Fruit fly (Drosophila melanogaster) whole organism, embryonic: ENCODE measurements around the gene eIF2Bepsilon.

Source experiments
- Blimp-1 ChIP-seq: fragments of 200-800 bp; sonication (Bioruptor generic); optimal IDR thresholded peaks from 3 replicates; lab custom pipeline; 2018; ENCODE audit warnings: missing biosample characterization, missing genetic modification characterization, mild to moderate bottlenecking, moderate library complexity, missing genetic modification reagents
- CG10147 ChIP-seq: fragments of 200-800 bp; sonication (Bioruptor generic); optimal IDR thresholded peaks from 2 replicates; lab custom pipeline; 2019; ENCODE audit warnings: missing biosample characterization, mild to moderate bottlenecking, missing genetic modification characterization, moderate library complexity
- CG10267 ChIP-seq: fragments of 200-800 bp; sonication (Bioruptor generic); optimal IDR thresholded peaks from 2 replicates; lab custom pipeline; 2018; ENCODE audit warnings: missing biosample characterization, mild to moderate bottlenecking, missing genetic modification characterization, moderate library complexity
- CG10274 ChIP-seq: fragments of 200-800 bp; sonication (Bioruptor generic); optimal IDR thresholded peaks from 3 replicates; lab custom pipeline; 2017; ENCODE audit warnings: missing biosample characterization, mild to moderate bottlenecking, missing genetic modification characterization
- CG10366 ChIP-seq: fragments of 200-800 bp; sonication (Bioruptor generic); IDR thresholded peaks from 2 replicates; pipeline ENCODE4 v1.3.6; 2022; ENCODE audit warnings: missing biosample characterization, missing genetic modification characterization
- CG11723 ChIP-seq: fragments of 200-800 bp; sonication (Bioruptor generic); optimal IDR thresholded peaks from 2 replicates; lab custom pipeline; 2017; ENCODE audit warnings: missing biosample characterization, mild to moderate bottlenecking, missing genetic modification characterization
- CG12299 ChIP-seq: fragments of 200-800 bp; sonication (Bioruptor generic); optimal IDR thresholded peaks from 2 replicates; lab custom pipeline; 2018; ENCODE audit warnings: missing biosample characterization, mild to moderate bottlenecking, missing genetic modification characterization
- CG14860 ChIP-seq: fragments of 200-800 bp; sonication (Bioruptor generic); IDR thresholded peaks from 3 replicates; pipeline ENCODE4 v1.3.6; 2022; ENCODE audit warnings: missing biosample characterization, missing genetic modification characterization; ENCODE audit not compliant: partially characterized antibody
- CG16815 ChIP-seq: fragments of 200-800 bp; sonication (Bioruptor generic); optimal IDR thresholded peaks from 3 replicates; lab custom pipeline; 2017; ENCODE audit warnings: missing biosample characterization, mild to moderate bottlenecking, missing genetic modification characterization
- CG18476 ChIP-seq: fragments of 200-800 bp; sonication (Bioruptor generic); optimal IDR thresholded peaks from 2 replicates; lab custom pipeline; 2016; ENCODE audit warnings: missing biosample characterization, mild to moderate bottlenecking, missing genetic modification characterization
- CG2889 ChIP-seq: fragments of 200-800 bp; sonication (Bioruptor generic); IDR thresholded peaks from 3 replicates; pipeline ENCODE4 v1.3.6; 2022; ENCODE audit warnings: missing biosample characterization, missing genetic modification characterization
- CG31441 ChIP-seq: fragments of 200-800 bp; sonication (Bioruptor generic); IDR thresholded peaks from 2 replicates; pipeline ENCODE4 v1.3.6; 2022; ENCODE audit warnings: missing biosample characterization, missing genetic modification characterization
- CG34376 ChIP-seq: fragments of 200-800 bp; sonication (Bioruptor generic); optimal IDR thresholded peaks from 2 replicates; lab custom pipeline; 2018; ENCODE audit warnings: missing biosample characterization, mild to moderate bottlenecking, missing genetic modification characterization
- CG42726 ChIP-seq: fragments of 200-800 bp; sonication (Bioruptor generic); IDR thresholded peaks from 2 replicates; pipeline ENCODE4 v1.3.6; 2022; ENCODE audit warnings: missing biosample characterization, missing genetic modification characterization; ENCODE audit not compliant: partially characterized antibody
- CG4617 ChIP-seq: fragments of 200-800 bp; sonication (Bioruptor generic); optimal IDR thresholded peaks from 3 replicates; lab custom pipeline; 2016; ENCODE audit warnings: missing biosample characterization, missing genetic modification characterization, borderline replicate concordance
- CG4820 ChIP-seq: fragments of 200-800 bp; sonication (Bioruptor generic); optimal IDR thresholded peaks from 3 replicates; lab custom pipeline; 2016; ENCODE audit warnings: missing biosample characterization, missing genetic modification characterization
- CG7987 ChIP-seq: fragments of 200-800 bp; sonication (Bioruptor generic); optimal IDR thresholded peaks from 2 replicates; lab custom pipeline; 2018; ENCODE audit warnings: missing biosample characterization, mild to moderate bottlenecking, missing genetic modification characterization, moderate library complexity
- CG8281 ChIP-seq: fragments of 200-800 bp; sonication (Bioruptor generic); optimal IDR thresholded peaks from 2 replicates; lab custom pipeline; 2018; ENCODE audit warnings: missing biosample characterization, mild to moderate bottlenecking, missing genetic modification characterization, moderate library complexity
- CG9437 ChIP-seq: fragments of 200-800 bp; sonication (Bioruptor generic); optimal IDR thresholded peaks from 2 replicates; lab custom pipeline; 2018; ENCODE audit warnings: missing biosample characterization, mild to moderate bottlenecking, missing genetic modification characterization
- CG9609 ChIP-seq: fragments of 200-800 bp; sonication (Bioruptor generic); optimal IDR thresholded peaks from 3 replicates; lab custom pipeline; 2016; ENCODE audit warnings: missing biosample characterization, missing genetic modification characterization
- CG9817 ChIP-seq: fragments of 200-800 bp; sonication (Bioruptor generic); optimal IDR thresholded peaks from 2 replicates; lab custom pipeline; 2018; ENCODE audit warnings: missing biosample characterization, mild to moderate bottlenecking, missing genetic modification characterization, moderate library complexity
- Dad ChIP-seq: fragments of 200-800 bp; sonication (Bioruptor generic); optimal IDR thresholded peaks from 3 replicates; lab custom pipeline; 2016; ENCODE audit warnings: missing biosample characterization, missing genetic modification characterization
- Dip3 ChIP-seq: fragments of 200-800 bp; sonication (Bioruptor generic); optimal IDR thresholded peaks from 3 replicates; lab custom pipeline; 2016; ENCODE audit warnings: missing biosample characterization, missing genetic modification characterization
- HLH3B ChIP-seq: fragments of 200-800 bp; sonication (Bioruptor generic); IDR thresholded peaks from 2 replicates; pipeline ENCODE4 v1.3.6; 2022; ENCODE audit warnings: missing biosample characterization, missing genetic modification characterization
- HLH4C ChIP-seq: fragments of 200-800 bp; sonication (Bioruptor generic); IDR thresholded peaks from 3 replicates; pipeline ENCODE4 v1.3.6; 2022; ENCODE audit warnings: missing biosample characterization, missing genetic modification characterization; ENCODE audit not compliant: partially characterized antibody
- HLHmδ ChIP-seq: fragments of 200-800 bp; sonication (Bioruptor generic); optimal IDR thresholded peaks from 2 replicates; lab custom pipeline; 2018; ENCODE audit warnings: missing biosample characterization, mild to moderate bottlenecking, missing genetic modification characterization, moderate library complexity
- Lpt ChIP-seq: fragments of >200 bp; optimal IDR thresholded peaks from 2 replicates; lab custom pipeline; 2018; ENCODE audit warnings: missing biosample characterization, missing genetic modification characterization
- MTF-1 ChIP-seq: fragments of 200-800 bp; sonication (Bioruptor generic); optimal IDR thresholded peaks from 2 replicates; lab custom pipeline; 2018; ENCODE audit warnings: missing biosample characterization, mild to moderate bottlenecking, missing genetic modification characterization, borderline replicate concordance
- NFAT ChIP-seq: fragments of 200-800 bp; sonication (Bioruptor generic); IDR thresholded peaks from 2 replicates; pipeline ENCODE4 v1.3.6; 2022; ENCODE audit warnings: missing biosample characterization, missing genetic modification characterization
- abd-A ChIP-seq: fragments of 200-800 bp; sonication (Bioruptor generic); optimal IDR thresholded peaks from 3 replicates; lab custom pipeline; 2019; ENCODE audit warnings: missing biosample characterization, mild to moderate bottlenecking, missing genetic modification characterization, moderate library complexity
- br ChIP-seq: fragments of >200 bp; optimal IDR thresholded peaks from 2 replicates; lab custom pipeline; 2017
- btn ChIP-seq: fragments of 200-800 bp; sonication (Bioruptor generic); optimal IDR thresholded peaks from 2 replicates; lab custom pipeline; 2016; ENCODE audit warnings: missing biosample characterization, missing genetic modification characterization
- chn ChIP-seq: fragments of 200-800 bp; sonication (Bioruptor generic); optimal IDR thresholded peaks from 2 replicates; lab custom pipeline; 2016; ENCODE audit warnings: missing biosample characterization, missing genetic modification characterization
- crp ChIP-seq, 2 experiments: fragments of 200-800 bp; sonication (Bioruptor generic); optimal IDR thresholded peaks; 2 replicates in 1 of 2; 3 replicates in 1 of 2; lab custom pipeline; 2017; ENCODE audit warnings: missing biosample characterization in 2 of 2, missing genetic modification characterization in 2 of 2, mild to moderate bottlenecking in 1 of 2, moderate library complexity in 1 of 2
- cwo ChIP-seq: fragments of 200-800 bp; sonication (Bioruptor generic); optimal IDR thresholded peaks from 3 replicates; lab custom pipeline; 2017; ENCODE audit warnings: missing biosample characterization, missing genetic modification characterization, mild to moderate bottlenecking, moderate library complexity, missing genetic modification reagents
- ewg ChIP-seq: fragments of 200-800 bp; sonication (Bioruptor generic); optimal IDR thresholded peaks from 3 replicates; lab custom pipeline; 2017; ENCODE audit warnings: mild to moderate bottlenecking, missing biosample characterization, missing genetic modification reagents, missing genetic modification characterization
- hbn ChIP-seq: fragments of 200-800 bp; sonication (Bioruptor generic); IDR thresholded peaks from 2 replicates; pipeline ENCODE4 v1.3.6; 2022; ENCODE audit warnings: missing biosample characterization, missing genetic modification characterization; ENCODE audit not compliant: partially characterized antibody
- nerfin-2 ChIP-seq: fragments of 200-800 bp; sonication (Bioruptor generic); IDR thresholded peaks from 2 replicates; pipeline ENCODE4 v1.3.6; 2022; ENCODE audit warnings: missing biosample characterization, missing genetic modification characterization; ENCODE audit not compliant: partially characterized antibody
- odd ChIP-seq: fragments of 200-800 bp; sonication (Bioruptor generic); optimal IDR thresholded peaks from 2 replicates; lab custom pipeline; 2017; ENCODE audit warnings: missing biosample characterization, mild to moderate bottlenecking, missing genetic modification characterization
- ranshi ChIP-seq: fragments of 200-800 bp; sonication (Bioruptor generic); IDR thresholded peaks from 2 replicates; pipeline ENCODE4 v1.3.6; 2022; ENCODE audit warnings: missing biosample characterization, missing genetic modification characterization
- scrt ChIP-seq: fragments of 200-800 bp; sonication (Bioruptor generic); optimal IDR thresholded peaks from 2 replicates; lab custom pipeline; 2018; ENCODE audit warnings: missing biosample characterization, mild to moderate bottlenecking, missing genetic modification characterization, moderate library complexity
- slp2 ChIP-seq: fragments of 200-800 bp; sonication (Bioruptor generic); optimal IDR thresholded peaks from 2 replicates; lab custom pipeline; 2016; ENCODE audit warnings: missing biosample characterization, missing genetic modification characterization
- tup ChIP-seq: fragments of 200-800 bp; sonication (Bioruptor generic); optimal IDR thresholded peaks from 2 replicates; lab custom pipeline; 2016; ENCODE audit warnings: missing biosample characterization, mild to moderate bottlenecking, missing genetic modification characterization, moderate library complexity
- unpg ChIP-seq: fragments of 200-800 bp; sonication (Bioruptor generic); optimal IDR thresholded peaks from 3 replicates; lab custom pipeline; 2018; ENCODE audit warnings: missing biosample characterization, mild to moderate bottlenecking, missing genetic modification characterization, moderate library complexity
- vvl ChIP-seq: fragments of 200-800 bp; sonication (Bioruptor generic); IDR thresholded peaks from 2 replicates; pipeline ENCODE4 v1.3.6; 2022; ENCODE audit warnings: missing biosample characterization, missing genetic modification characterization
- wdn ChIP-seq: fragments of 200-800 bp; sonication (Bioruptor generic); IDR thresholded peaks from 2 replicates; pipeline ENCODE4 v1.3.6; 2022; ENCODE audit warnings: missing biosample characterization, missing genetic modification characterization
- wor ChIP-seq: fragments of 200-800 bp; sonication (Bioruptor generic); IDR thresholded peaks from 2 replicates; pipeline ENCODE4 v1.3.6; 2022; ENCODE audit warnings: missing biosample characterization, missing genetic modification characterization
- yki ChIP-seq: fragments of >200 bp; optimal IDR thresholded peaks from 3 replicates; lab custom pipeline; 2018
- zen2 ChIP-seq: fragments of 200-800 bp; sonication (Bioruptor generic); IDR thresholded peaks from 3 replicates; pipeline ENCODE4 v1.3.6; 2022; ENCODE audit warnings: missing biosample characterization, missing genetic modification characterization; ENCODE audit not compliant: partially characterized antibody

Gene eIF2Bepsilon

dm6 chrX:1947178-1947872 lies 24.7 kb upstream of the eIF2Bepsilon start (continued):
- TF ChIP-seq unpg (GFP tag; lab: Kevin White, UChicago) (peak; percentile 98), ewg (GFP tag; lab: Kevin White, UChicago) (peak; percentile 96), Dip3 (GFP tag; lab: Kevin White, UChicago) (peak; percentile 80), CG14860 (GFP tag; lab: Robert Waterston, UW) (no peak), zen2 (no peak), crp (GFP tag; optimal IDR thresholded peaks at IDR 0.05; lab: Kevin White, UChicago) (peak; percentile 12 to 72), odd (GFP tag; lab: Kevin White, UChicago) (peak; percentile 94), CG10147 (peak; percentile 91), scrt (GFP tag; lab: Kevin White, UChicago) (peak; percentile 88), CG9437 (GFP tag; lab: Kevin White, UChicago) (peak; percentile 90), btn (GFP tag; lab: Kevin White, UChicago) (peak; percentile 97), CG42726 (GFP tag; lab: Robert Waterston, UW) (no peak), CG31441 (GFP tag; lab: Robert Waterston, UW) (peak; percentile 98), CG9609 (GFP tag; lab: Kevin White, UChicago) (peak; percentile 90), Lpt (GFP tag; lab: Kevin White, UChicago) (no peak), CG10274 (GFP tag; lab: Kevin White, UChicago) (peak; percentile 81), CG18476 (GFP tag; lab: Kevin White, UChicago) (peak; percentile 93), wdn (GFP tag; lab: Robert Waterston, UW) (peak; percentile 73), CG4617 (GFP tag; lab: Kevin White, UChicago) (peak; percentile 77), Blimp-1 (GFP tag; lab: Kevin White, UChicago) (peak; percentile 98), CG10366 (GFP tag; lab: Robert Waterston, UW) (peak; percentile 95), tup (GFP tag; lab: Kevin White, UChicago) (peak; percentile 89), CG9817 (tag; lab: Kevin White, UChicago) (peak; percentile 89), CG10267 (tag; lab: Kevin White, UChicago) (peak; percentile 94), ranshi (GFP tag; lab: Robert Waterston, UW) (peak; percentile 95), CG8281 (tag; lab: Kevin White, UChicago) (peak; percentile 85), CG11723 (GFP tag; lab: Kevin White, UChicago) (peak; percentile 95), chn (GFP tag; lab: Kevin White, UChicago) (peak; percentile 97), MTF-1 (peak; percentile 95), cwo (GFP tag; lab: Kevin White, UChicago) (peak; percentile 86), br (lab: Kevin White, UChicago) (no peak), nerfin-2 (GFP tag; lab: Robert Waterston, UW) (no peak), HLH3B (peak; percentile 95), HLH4C (GFP tag; lab: Robert Waterston, UW) (no peak), slp2 (GFP tag; lab: Kevin White, UChicago) (peak; percentile 95), CG7987 (GFP tag; lab: Kevin White, UChicago) (peak; percentile 87), CG4820 (GFP tag; lab: Kevin White, UChicago) (peak; percentile 96), hbn (GFP tag; lab: Robert Waterston, UW) (no peak), vvl (GFP tag; lab: Robert Waterston, UW) (peak; percentile 98), Dad (peak; percentile 90), CG34376 (GFP tag; lab: Kevin White, UChicago) (peak; percentile 35), CG12299 (tag; lab: Kevin White, UChicago) (peak; percentile 95), HLHmδ (GFP tag; lab: Kevin White, UChicago) (no peak), abd-A (tag; lab: Kevin White, UChicago) (peak; percentile 28), wor (GFP tag; lab: Robert Waterston, UW) (peak; percentile 94), CG2889 (peak; percentile 86), CG16815 (GFP tag; lab: Kevin White, UChicago) (peak; percentile 94), NFAT (GFP tag; lab: Robert Waterston, UW) (peak; percentile 86), yki (lab: Kevin White, UChicago) (no peak)
